Fruit fly (Drosophila melanogaster) whole organism, adult: ENCODE results near the gene CycE.
"Not testable (repeated sequence)": the region's sequence is repeated elsewhere in the genome, so short reads cannot be mapped to it uniquely, and the experiment has no call there.

Source experiments
- CG12768 ChIP-seq: fragments of 200-800 bp; sonication (Bioruptor generic); optimal IDR thresholded peaks from 2 replicates; lab custom pipeline; 2017; ENCODE audit warnings: missing biosample characterization, missing genetic modification characterization, mild to moderate bottlenecking, moderate library complexity, missing genetic modification reagents
- CG14711 ChIP-seq: fragments of 200-800 bp; sonication (Bioruptor generic); optimal IDR thresholded peaks from 2 replicates; lab custom pipeline; 2018; ENCODE audit warnings: missing biosample characterization, mild to moderate bottlenecking, missing genetic modification characterization, moderate library complexity
- CG1620 ChIP-seq: fragments of 200-800 bp; sonication (Bioruptor generic); optimal IDR thresholded peaks from 2 replicates; lab custom pipeline; 2016; ENCODE audit warnings: missing biosample characterization, missing genetic modification characterization
- CG5204 ChIP-seq: fragments of 200-800 bp; sonication (Bioruptor generic); optimal IDR thresholded peaks from 2 replicates; lab custom pipeline; 2016; ENCODE audit warnings: missing biosample characterization, missing genetic modification characterization
- CG7045 ChIP-seq: fragments of 200-800 bp; sonication (Bioruptor generic); optimal IDR thresholded peaks from 2 replicates; lab custom pipeline; 2017; ENCODE audit warnings: missing biosample characterization, mild to moderate bottlenecking, missing genetic modification characterization
- CG7101 ChIP-seq: fragments of 200-800 bp; sonication (Bioruptor generic); optimal IDR thresholded peaks from 2 replicates; lab custom pipeline; 2018; ENCODE audit warnings: missing biosample characterization, mild to moderate bottlenecking, missing genetic modification characterization, moderate library complexity
- Clk ChIP-seq: fragments of 200-800 bp; sonication (Bioruptor generic); optimal IDR thresholded peaks from 2 replicates; lab custom pipeline; 2017; ENCODE audit warnings: missing biosample characterization, missing genetic modification characterization
- Crg-1 ChIP-seq: fragments of 200-800 bp; sonication (Bioruptor generic); optimal IDR thresholded peaks from 2 replicates; lab custom pipeline; 2016; ENCODE audit warnings: missing biosample characterization, missing genetic modification characterization
- Hr96 ChIP-seq: fragments of 200-800 bp; sonication (Bioruptor generic); optimal IDR thresholded peaks from 2 replicates; lab custom pipeline; 2016; ENCODE audit warnings: missing biosample characterization, missing genetic modification characterization
- Mnt ChIP-seq: fragments of 200-800 bp; sonication (Bioruptor generic); optimal IDR thresholded peaks from 2 replicates; lab custom pipeline; 2016; ENCODE audit warnings: missing biosample characterization, mild to moderate bottlenecking, missing genetic modification characterization
- bab1 ChIP-seq: fragments of 200-800 bp; sonication (Bioruptor generic); optimal IDR thresholded peaks from 3 replicates; lab custom pipeline; 2019; ENCODE audit warnings: missing biosample characterization, mild to moderate bottlenecking, missing genetic modification characterization, moderate library complexity
- cnc ChIP-seq, 2 experiments: fragments of >200 bp; optimal IDR thresholded peaks; 2 replicates each; lab custom pipeline; 2017
- kay ChIP-seq: fragments of 200-800 bp; sonication (Bioruptor generic); peaks from one replicate; lab custom pipeline; 2016; ENCODE audit warnings: missing biosample characterization, missing genetic modification characterization, borderline replicate concordance
- ovo ChIP-seq: fragments of 200-800 bp; sonication (Bioruptor generic); optimal IDR thresholded peaks from 2 replicates; lab custom pipeline; 2016; ENCODE audit warnings: missing biosample characterization, missing genetic modification characterization
- pad ChIP-seq: fragments of 200-800 bp; sonication (Bioruptor generic); optimal IDR thresholded peaks from 3 replicates; lab custom pipeline; 2017; ENCODE audit warnings: missing biosample characterization, missing genetic modification characterization, mild to moderate bottlenecking, moderate library complexity, missing genetic modification reagents
- tj ChIP-seq: fragments of 200-800 bp; sonication (Bioruptor generic); optimal IDR thresholded peaks from 3 replicates; lab custom pipeline; 2017; ENCODE audit warnings: missing biosample characterization, mild to moderate bottlenecking, missing genetic modification characterization, moderate library complexity
- toe ChIP-seq: fragments of 200-800 bp; sonication (Bioruptor generic); optimal IDR thresholded peaks from 2 replicates; lab custom pipeline; 2016; ENCODE audit warnings: missing biosample characterization, missing genetic modification characterization

The CycE gene

dm6 chr2L:15731687-15732086 is 16.3 kb downstream of the CycE start:
- TF ChIP-seq CG5204 (GFP tag; lab: Kevin White, UChicago): no peak
- TF ChIP-seq Hr96 (GFP tag; lab: Kevin White, UChicago): no peak
- TF ChIP-seq CG12768: no peak
- TF ChIP-seq CG1620 (GFP tag; lab: Kevin White, UChicago): no peak
- no peak for TF ChIP-seq bab1 (GFP tag; lab: Kevin White, UChicago)
- no peak for TF ChIP-seq CG14711 (tag; lab: Kevin White, UChicago)
- TF ChIP-seq tj: no peak
- no peak for TF ChIP-seq ovo (GFP tag; lab: Kevin White, UChicago)
- TF ChIP-seq Clk (GFP tag; lab: Kevin White, UChicago): no peak
- no peak for TF ChIP-seq toe

DNA sequence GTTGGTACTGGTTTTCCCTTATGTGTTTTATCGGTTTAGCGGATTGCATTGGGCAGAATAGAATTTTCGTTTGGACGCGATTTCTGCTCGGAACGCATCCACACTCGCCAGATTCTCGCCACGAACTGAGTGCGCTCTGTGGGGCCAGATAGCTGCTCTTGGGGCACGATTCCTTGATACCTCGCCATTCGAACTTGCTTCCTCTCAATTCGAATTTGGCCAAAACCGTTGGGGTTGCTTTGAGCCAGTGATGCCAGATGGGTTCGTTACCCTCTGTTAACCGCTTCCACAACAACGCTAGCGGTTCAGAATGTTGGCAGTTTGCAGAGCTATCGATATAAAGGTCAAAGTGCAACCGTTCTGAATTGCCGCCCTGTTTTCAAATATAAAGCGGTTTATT is 29.8 kb downstream of the CycE start, which contains the start of gene stol:
Gene stol, minus strand, starts transcription at position 101 of the 400 bp plus-strand sequence.
- TF ChIP-seq kay; CG7101 (tag; lab: Kevin White, UChicago); Crg-1: not testable (repeated sequence)

- TF ChIP-seq cnc (optimal IDR thresholded peaks at IDR 0.05; lab: Kevin White, UChicago); Mnt (GFP tag; lab: Kevin White, UChicago); pad (GFP tag; lab: Kevin White, UChicago): not testable (repeated sequence)
Measured at dm6 chr2L:15710999-15711398, 37.0 kb downstream of the CycE start, which contains the start of gene CG43924. Gene CG43924, minus strand, starts transcription at chr2L:15711099.

- not testable (repeated sequence) for TF ChIP-seq CG14711 (tag; lab: Kevin White, UChicago); Hr96 (GFP tag; lab: Kevin White, UChicago); cnc (optimal IDR thresholded peaks at IDR 0.05; lab: Kevin White, UChicago)
Measured at dm6 chr2L:15704871-15705270, 43.1 kb downstream of the CycE start, which contains the start of gene CG31827. Gene CG31827, plus strand, starts transcription at chr2L:15705171.

dm6 chr2L:15695738-15696137 is 52.2 kb downstream of the CycE start, which contains the start of gene CG31780:
Gene CG31780, plus strand, starts transcription at chr2L:15696038.
- TF ChIP-seq Clk (GFP tag; lab: Kevin White, UChicago); toe; CG7045 (GFP tag; lab: Kevin White, UChicago): not testable (repeated sequence)

DNA sequence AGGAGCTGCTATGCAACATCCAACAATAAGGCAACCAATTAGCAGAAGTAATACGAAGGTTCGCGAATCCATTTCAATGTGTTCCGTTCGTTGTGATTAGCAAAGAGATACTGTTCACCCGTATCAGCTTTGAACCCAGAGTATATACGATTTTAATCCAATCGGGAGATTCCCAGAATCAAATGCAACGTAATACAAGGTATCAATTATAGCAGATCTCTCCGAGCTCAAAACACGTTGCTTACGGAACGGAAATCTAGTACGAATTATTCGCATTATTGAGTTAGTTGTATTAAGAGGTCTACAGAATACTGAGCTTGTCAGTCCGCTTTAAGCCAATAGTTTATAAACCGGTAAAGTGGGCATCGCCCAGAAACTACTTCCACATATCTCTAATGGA is 53.6 kb downstream of the CycE start, which contains the start of gene CG44140:
Gene CG44140, minus strand, starts transcription at position 101 of the 400 bp plus-strand sequence.
- TF ChIP-seq Hr96 (GFP tag; lab: Kevin White, UChicago); tj; CG7101 (tag; lab: Kevin White, UChicago): not testable (repeated sequence)
